Worm (Caenorhabditis elegans) whole organism, midembryonic: ENCODE measurements around the gene R05F9.11.

Experiments used
- T22C8.4 ChIP-seq: fragments of 200-800 bp; sonication (Bioruptor generic); IDR thresholded peaks from 2 replicates; pipeline ENCODE4 v1.3.6; 2022; ENCODE audit warnings: missing genetic modification characterization, missing compliant biosample characterization
- cog-1 ChIP-seq: sonication (generic microtip); optimal IDR thresholded peaks from 2 replicates; lab custom pipeline; 2016; ENCODE audit warnings: missing genetic modification characterization, missing compliant biosample characterization
- flt-1 ChIP-seq: fragments of 200-800 bp; sonication (Bioruptor generic); IDR thresholded peaks from 2 replicates; pipeline ENCODE4 v1.3.6; 2022; ENCODE audit warnings: missing genetic modification characterization, missing compliant biosample characterization
- klf-2 ChIP-seq: fragments of 200-800 bp; sonication (Bioruptor generic); conservative IDR thresholded peaks from 2 replicates; pipeline ENCODE4 v1.3.6; 2022; ENCODE audit warnings: missing genetic modification reagents, missing genetic modification characterization, missing compliant biosample characterization
- med-1 ChIP-seq: sonication (generic microtip); optimal IDR thresholded peaks from 2 replicates; lab custom pipeline; 2017; ENCODE audit warnings: missing genetic modification characterization, mild to moderate bottlenecking, missing compliant biosample characterization, antibody characterized with exemption, missing genetic modification reagents; ENCODE audit not compliant: insufficient read depth
- ref-1 ChIP-seq: fragments of 200-800 bp; sonication (Bioruptor generic); conservative IDR thresholded peaks from 2 replicates; pipeline ENCODE4 v1.3.6; 2022; ENCODE audit warnings: missing genetic modification reagents, missing genetic modification characterization, missing compliant biosample characterization
- tab-1 ChIP-seq: fragments of 200-800 bp; sonication (Bioruptor generic); IDR thresholded peaks from 2 replicates; pipeline ENCODE4 v1.3.6; 2022; ENCODE audit warnings: missing genetic modification characterization, missing compliant biosample characterization
- ztf-23 ChIP-seq: fragments of 200-800 bp; sonication (Bioruptor generic); IDR thresholded peaks from 2 replicates; pipeline ENCODE4 v1.3.6; 2022; ENCODE audit warnings: missing genetic modification reagents, missing genetic modification characterization, missing compliant biosample characterization
- ztf-29 ChIP-seq: fragments of 200-800 bp; sonication (Bioruptor generic); IDR thresholded peaks from 2 replicates; pipeline ENCODE4 v1.3.6; 2022; ENCODE audit warnings: missing genetic modification reagents, missing genetic modification characterization, missing compliant biosample characterization

R05F9.11 gene

DNA sequence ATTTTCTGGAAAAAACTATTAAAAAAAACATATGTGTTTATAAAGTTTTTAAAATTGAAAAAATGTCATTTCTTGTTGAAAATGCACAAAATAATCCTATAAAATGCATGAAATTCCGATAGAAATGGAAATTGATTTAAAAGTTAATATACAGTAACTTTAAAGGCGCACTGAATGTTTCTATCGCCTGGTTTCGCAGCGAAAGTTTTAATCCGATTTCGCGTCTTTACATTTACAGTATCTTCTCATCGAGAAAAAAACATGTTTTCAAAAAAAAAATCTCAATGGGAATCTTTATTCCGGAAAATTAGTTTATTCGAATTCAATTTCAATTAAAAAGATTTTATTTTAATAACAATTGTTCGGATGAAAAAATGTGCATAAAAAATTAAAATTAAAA lies at the start of gene R05F9.11:
R05F9.11 (minus strand) TSS at position 5 of the 400 bp plus-strand sequence.
- TF ChIP-seq tab-1, result no peak
- TF ChIP-seq flt-1 (GFP tag; lab: Robert Waterston, UW), result no peak
- TF ChIP-seq med-1, result no peak
- no peak for TF ChIP-seq cog-1 (tag; lab: Kevin White, UChicago)
- no peak for TF ChIP-seq ref-1 (GFP tag; lab: Robert Waterston, UW)
- TF ChIP-seq T22C8.4 (GFP tag; lab: Robert Waterston, UW), result no peak

DNA sequence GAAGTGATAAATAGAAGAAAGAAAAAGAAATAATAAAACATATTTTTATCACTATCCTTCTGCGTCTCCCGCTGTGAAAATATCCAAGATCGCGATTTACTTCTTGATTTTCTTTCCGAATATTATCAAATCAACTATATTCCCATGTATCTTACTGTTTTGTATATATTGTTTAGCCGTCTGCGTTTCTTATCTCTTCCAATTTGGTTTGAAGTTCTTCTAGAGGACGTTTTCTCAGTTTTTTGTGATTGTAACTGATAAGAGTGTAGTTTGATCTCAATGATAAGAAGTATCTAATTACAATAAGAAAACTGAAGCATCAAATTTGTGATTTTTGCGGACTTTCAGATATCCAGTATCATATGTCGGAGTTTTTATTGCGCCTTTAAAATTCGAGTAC lies 46.7 kb upstream of the R05F9.11 start:
- TF ChIP-seq T22C8.4 (GFP tag; lab: Robert Waterston, UW) (no peak), ztf-29 (no peak), ref-1 (GFP tag; lab: Robert Waterston, UW) (no peak), klf-2 (no peak), ztf-23 (GFP tag; lab: Robert Waterston, UW) (no peak), med-1 (no peak), flt-1 (GFP tag; lab: Robert Waterston, UW) (no peak), cog-1 (tag; lab: Kevin White, UChicago) (no peak), tab-1 (no peak)

DNA sequence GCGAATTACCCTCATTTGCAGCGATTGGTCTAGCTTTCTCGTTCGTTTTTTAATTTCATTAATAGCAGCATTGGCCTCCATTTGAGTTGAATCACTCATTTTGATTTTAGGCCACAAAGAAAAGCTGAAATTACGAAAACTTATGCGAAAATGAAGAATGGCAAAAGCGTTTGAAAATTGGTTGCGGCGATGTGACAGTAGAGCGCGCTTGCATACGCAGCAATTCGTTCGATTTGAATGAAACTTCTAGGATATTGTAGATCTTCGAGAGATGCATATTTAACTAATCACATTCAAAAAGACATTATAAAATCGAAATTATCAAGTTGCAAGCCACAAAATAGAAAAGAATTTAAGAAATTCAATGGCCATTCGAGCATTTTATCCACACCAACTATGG lies 45.7 kb upstream of the R05F9.11 start, which contains the start of gene ulp-2:
ulp-2 (minus strand) TSS at position 158 of the 400 bp plus-strand sequence.
- TF ChIP-seq ztf-23 (GFP tag; lab: Robert Waterston, UW), result 0 out of 2 replicates have a peak, but pooled peaks have one; percentile 19
- no peak for TF ChIP-seq cog-1 (tag; lab: Kevin White, UChicago)

ce11 chrII:4955353-4955752 lies 41.3 kb upstream of the R05F9.11 start, which contains the start of gene pbs-3:
Gene pbs-3 (minus strand): TSS chrII:4955427.
- peak; percentile 12 for TF ChIP-seq cog-1 (tag; lab: Kevin White, UChicago)
- TF ChIP-seq flt-1 (GFP tag; lab: Robert Waterston, UW), result 0 out of 2 replicates have a peak, but pooled peaks have one; percentile 56
- no peak for TF ChIP-seq ztf-23 (GFP tag; lab: Robert Waterston, UW)

DNA sequence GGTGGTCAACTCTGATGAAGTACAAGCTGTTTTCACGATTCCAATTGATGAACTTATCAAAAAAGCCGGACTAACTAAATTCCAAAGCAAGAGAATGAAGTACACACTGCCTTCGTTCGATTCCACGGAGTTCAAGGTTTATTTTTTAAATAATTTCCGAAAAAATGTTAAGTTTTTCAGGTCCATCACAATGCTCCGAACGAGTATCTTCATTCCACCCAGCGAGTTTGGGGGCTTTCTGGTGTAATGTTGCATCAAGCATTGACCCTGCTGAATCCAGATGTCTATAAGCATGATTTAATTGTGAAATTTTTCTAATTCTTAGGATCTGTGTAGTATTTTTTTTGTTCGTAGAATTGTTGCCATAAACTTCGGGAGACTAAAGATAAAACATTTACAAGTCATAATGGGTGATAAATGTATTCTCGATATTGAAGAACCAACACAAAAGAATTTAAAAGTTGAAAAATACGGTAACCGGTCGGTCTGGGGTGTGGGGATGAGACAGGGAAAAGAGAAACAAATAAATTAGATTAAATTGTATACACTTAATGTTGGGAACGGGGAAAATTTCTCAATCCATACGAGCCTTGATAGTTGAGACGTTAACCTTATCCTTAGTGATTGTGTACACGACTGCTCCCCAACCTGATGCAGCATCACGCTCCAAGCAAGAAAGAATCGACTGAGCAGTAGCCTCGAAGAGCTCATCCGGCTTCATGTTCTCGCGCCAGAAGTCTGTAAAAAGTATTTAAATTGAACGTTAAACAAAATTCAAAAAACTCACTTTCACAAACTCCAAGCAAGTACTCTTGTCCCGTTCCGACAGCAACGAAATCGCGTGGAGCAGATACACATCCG lies 40.3 kb upstream of the R05F9.11 start:
- TF ChIP-seq flt-1 (GFP tag; lab: Robert Waterston, UW) (no peak), cog-1 (tag; lab: Kevin White, UChicago) (no peak), tab-1 (no peak), ztf-29 (no peak), ztf-23 (GFP tag; lab: Robert Waterston, UW) (no peak), T22C8.4 (GFP tag; lab: Robert Waterston, UW) (no peak), ref-1 (GFP tag; lab: Robert Waterston, UW) (no peak), med-1 (no peak), klf-2 (no peak)

ce11 chrII:4953289-4953688 lies 39.3 kb upstream of the R05F9.11 start, which contains the start of gene ndx-3:
Gene ndx-3 (plus strand): TSS chrII:4953589.
- no peak for TF ChIP-seq ztf-23 (GFP tag; lab: Robert Waterston, UW)
- no peak for TF ChIP-seq T22C8.4 (GFP tag; lab: Robert Waterston, UW)
- TF ChIP-seq cog-1 (tag; lab: Kevin White, UChicago), result no peak
- TF ChIP-seq klf-2, result no peak
- TF ChIP-seq ref-1 (GFP tag; lab: Robert Waterston, UW), result no peak
- no peak for TF ChIP-seq tab-1
- no peak for TF ChIP-seq ztf-29
- no peak for TF ChIP-seq flt-1 (GFP tag; lab: Robert Waterston, UW)
- TF ChIP-seq med-1, result no peak

DNA sequence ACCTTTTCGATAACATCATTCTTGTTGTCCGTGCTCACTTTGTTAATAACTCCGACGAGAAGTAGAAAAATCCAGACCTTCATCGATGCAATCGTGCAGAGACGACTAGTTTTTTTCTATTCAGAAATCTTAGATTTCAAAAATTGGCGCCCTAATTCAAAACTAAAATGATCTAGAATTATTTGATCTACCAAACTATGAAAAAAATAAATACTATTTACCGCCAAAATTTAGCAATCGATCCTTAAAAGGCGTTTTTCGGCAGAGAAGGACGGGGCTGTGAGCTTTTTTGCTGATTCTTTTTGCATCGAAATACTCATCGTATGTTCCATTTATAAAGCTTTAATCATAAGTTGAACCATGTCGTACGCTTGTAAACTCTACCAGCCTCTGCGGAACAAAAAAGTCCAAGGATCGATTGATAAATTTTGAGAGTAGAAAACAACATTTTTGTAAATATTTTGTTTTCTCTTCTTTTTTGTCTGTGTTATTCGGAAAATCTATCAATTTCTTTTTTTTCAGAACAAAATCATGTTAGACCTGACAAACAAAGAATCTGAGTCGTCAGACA lies 35.4 kb upstream of the R05F9.11 start, which contains the start of the genes try-1 and zyg-12:
try-1 (minus strand) TSS at position 148 of the 571 bp plus-strand sequence.
zyg-12 (plus strand) TSS at position 521 of the 571 bp plus-strand sequence.
- no peak for TF ChIP-seq ref-1 (GFP tag; lab: Robert Waterston, UW)

DNA sequence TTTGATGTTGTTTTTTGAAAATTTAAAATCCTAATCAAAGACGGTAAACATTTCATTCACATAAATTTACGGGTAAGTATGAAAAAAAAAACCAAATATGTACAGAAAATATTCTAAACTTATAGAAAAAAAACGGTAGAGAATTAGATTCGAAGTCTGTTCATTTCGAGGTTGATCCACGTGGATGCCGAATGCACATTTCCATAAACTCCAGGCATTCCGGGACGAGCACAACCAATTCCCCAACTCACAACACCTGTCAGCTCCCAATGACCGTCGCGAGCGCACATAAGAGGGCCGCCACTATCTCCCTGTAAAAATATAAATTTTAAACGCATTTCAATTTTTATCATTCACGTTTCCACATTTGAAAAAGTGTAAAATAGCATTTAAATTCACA lies 34.1 kb upstream of the R05F9.11 start:
- TF ChIP-seq ztf-23 (GFP tag; lab: Robert Waterston, UW) (0 out of 2 replicates have a peak, but pooled peaks have one; percentile 15), ref-1 (GFP tag; lab: Robert Waterston, UW) (no peak)

DNA sequence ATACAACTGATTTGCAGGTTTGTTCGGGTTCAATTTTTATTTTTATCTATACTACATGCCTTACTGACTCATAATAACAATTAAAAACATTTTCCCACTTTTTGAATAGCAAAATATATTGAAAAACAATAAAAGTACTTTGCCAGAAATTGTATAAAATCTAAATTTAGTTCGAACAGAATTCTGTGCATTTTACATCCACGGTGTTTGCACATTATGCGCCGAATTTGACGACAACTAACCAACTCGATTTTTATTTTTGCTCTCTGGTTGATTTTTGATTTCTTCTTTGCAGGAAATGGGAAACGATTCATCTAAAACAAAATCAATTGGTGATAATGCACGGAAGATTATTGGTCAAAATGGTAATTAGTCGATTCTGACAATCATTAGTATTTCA lies 32.8 kb upstream of the R05F9.11 start:
- TF ChIP-seq flt-1 (GFP tag; lab: Robert Waterston, UW) (no peak), T22C8.4 (GFP tag; lab: Robert Waterston, UW) (no peak), cog-1 (tag; lab: Kevin White, UChicago) (no peak), tab-1 (no peak), ztf-29 (no peak), klf-2 (no peak), ref-1 (GFP tag; lab: Robert Waterston, UW) (no peak), med-1 (no peak), ztf-23 (GFP tag; lab: Robert Waterston, UW) (no peak)

DNA sequence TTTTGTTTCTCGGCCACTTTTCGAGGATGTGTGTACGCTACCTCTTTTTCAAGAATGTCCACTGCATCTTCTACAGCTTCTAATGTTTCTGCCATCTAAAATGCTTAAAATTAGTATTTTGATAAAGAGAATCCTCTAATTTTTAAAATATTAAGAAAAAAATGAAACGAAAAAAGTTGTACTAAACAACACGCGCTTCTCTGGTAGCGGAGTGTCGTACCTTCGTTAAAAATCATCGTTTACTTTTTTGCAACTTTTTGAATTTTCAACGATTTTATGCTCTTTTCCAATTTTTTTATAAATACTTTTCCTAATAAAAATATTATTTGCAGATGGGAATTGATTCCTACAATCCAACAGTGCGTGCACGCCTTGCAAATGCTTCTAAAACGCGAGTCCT lies 31.7 kb upstream of the R05F9.11 start, which contains the start of the genes gldi-11 and ZK546.2:
gldi-11 (minus strand) TSS at position 95 of the 400 bp plus-strand sequence.
ZK546.2 (plus strand) TSS at position 333 of the 400 bp plus-strand sequence.
- no peak for TF ChIP-seq T22C8.4 (GFP tag; lab: Robert Waterston, UW)
- TF ChIP-seq flt-1 (GFP tag; lab: Robert Waterston, UW), result no peak
- no peak for TF ChIP-seq ztf-23 (GFP tag; lab: Robert Waterston, UW)
- no peak for TF ChIP-seq tab-1
- no peak for TF ChIP-seq cog-1 (tag; lab: Kevin White, UChicago)
- TF ChIP-seq ref-1 (GFP tag; lab: Robert Waterston, UW), result no peak
- no peak for TF ChIP-seq med-1
- TF ChIP-seq ztf-29, result no peak
- no peak for TF ChIP-seq klf-2
